Fruit fly (Drosophila melanogaster) whole organism, embryonic: Measurements from ENCODE around the gene CG10116.

ENCODE experiments used
- ATbp ChIP-seq: fragments of 200-800 bp; sonication (Bioruptor generic); optimal IDR thresholded peaks from 2 replicates; lab custom pipeline; 2017; ENCODE audit warnings: missing biosample characterization, mild to moderate bottlenecking, missing genetic modification characterization, missing genetic modification reagents
- Atf3 ChIP-seq: fragments of 200-800 bp; sonication (Bioruptor generic); optimal IDR thresholded peaks from 3 replicates; lab custom pipeline; 2016; ENCODE audit warnings: missing biosample characterization, missing genetic modification characterization
- B-H2 ChIP-seq: fragments of 200-800 bp; sonication (Bioruptor generic); optimal IDR thresholded peaks from 2 replicates; lab custom pipeline; 2018; ENCODE audit warnings: missing biosample characterization, mild to moderate bottlenecking, missing genetic modification characterization
- CG10431 ChIP-seq: fragments of 200-800 bp; sonication (Bioruptor generic); optimal IDR thresholded peaks from 3 replicates; lab custom pipeline; 2018; ENCODE audit warnings: missing biosample characterization, mild to moderate bottlenecking, missing genetic modification characterization
- CG10654 ChIP-seq: fragments of 200-800 bp; sonication (Bioruptor generic); optimal IDR thresholded peaks from 2 replicates; lab custom pipeline; 2016; ENCODE audit warnings: missing biosample characterization, missing genetic modification characterization
- CG10979 ChIP-seq: fragments of 200-800 bp; sonication (Bioruptor generic); optimal IDR thresholded peaks from 2 replicates; lab custom pipeline; 2018; ENCODE audit warnings: missing biosample characterization, mild to moderate bottlenecking, missing genetic modification characterization, moderate library complexity
- CG11398 ChIP-seq: fragments of 200-800 bp; sonication (Bioruptor generic); optimal IDR thresholded peaks from 2 replicates; lab custom pipeline; 2016; ENCODE audit warnings: missing biosample characterization, missing genetic modification characterization
- CG14050 ChIP-seq: fragments of 200-800 bp; sonication (Bioruptor generic); IDR thresholded peaks from 3 replicates; pipeline ENCODE4 v1.3.6; 2022; ENCODE audit warnings: missing biosample characterization, missing genetic modification characterization
- CG14441 ChIP-seq: fragments of 200-800 bp; sonication (Bioruptor generic); IDR thresholded peaks from 2 replicates; pipeline ENCODE4 v1.3.6; 2022; ENCODE audit warnings: missing biosample characterization, missing genetic modification characterization
- CG15601 ChIP-seq: fragments of 200-800 bp; sonication (Bioruptor generic); optimal IDR thresholded peaks from 3 replicates; lab custom pipeline; 2019; ENCODE audit warnings: missing biosample characterization, mild to moderate bottlenecking, missing genetic modification characterization, moderate library complexity
- CG17186 ChIP-seq: fragments of 200-800 bp; sonication (Bioruptor generic); optimal IDR thresholded peaks from 3 replicates; lab custom pipeline; 2017; ENCODE audit warnings: missing biosample characterization, missing genetic modification reagents, missing genetic modification characterization
- CG17359 ChIP-seq: fragments of 200-800 bp; sonication (Bioruptor generic); optimal IDR thresholded peaks from 3 replicates; lab custom pipeline; 2018; ENCODE audit warnings: missing biosample characterization, mild to moderate bottlenecking, missing genetic modification characterization, moderate library complexity
- CG17361 ChIP-seq: fragments of 200-800 bp; sonication (Bioruptor generic); IDR thresholded peaks from 3 replicates; pipeline ENCODE4 v1.3.6; 2022; ENCODE audit warnings: missing biosample characterization, missing genetic modification characterization
- CG17829 ChIP-seq: fragments of 200-800 bp; optimal IDR thresholded peaks from 2 replicates; lab custom pipeline; 2019; ENCODE audit warnings: missing biosample characterization, mild to moderate bottlenecking, missing genetic modification characterization, moderate library complexity
- CG17912 ChIP-seq: fragments of 200-800 bp; sonication (Bioruptor generic); optimal IDR thresholded peaks from 2 replicates; lab custom pipeline; 2018; ENCODE audit warnings: missing biosample characterization, mild to moderate bottlenecking, missing genetic modification characterization
- CG2116 ChIP-seq: fragments of 200-800 bp; sonication (Bioruptor generic); optimal IDR thresholded peaks from 3 replicates; lab custom pipeline; 2018; ENCODE audit warnings: missing biosample characterization, mild to moderate bottlenecking, missing genetic modification characterization
- CG30403 ChIP-seq: fragments of 200-800 bp; sonication (Bioruptor generic); optimal IDR thresholded peaks from 3 replicates; lab custom pipeline; 2016; ENCODE audit warnings: missing biosample characterization, missing genetic modification characterization
- CG34224 ChIP-seq: fragments of 200-800 bp; sonication (Bioruptor generic); IDR thresholded peaks from 3 replicates; pipeline ENCODE4 v1.3.6; 2022; ENCODE audit warnings: missing biosample characterization, missing genetic modification characterization; ENCODE audit not compliant: partially characterized antibody
- CG34376 ChIP-seq: fragments of 200-800 bp; sonication (Bioruptor generic); optimal IDR thresholded peaks from 2 replicates; lab custom pipeline; 2018; ENCODE audit warnings: missing biosample characterization, mild to moderate bottlenecking, missing genetic modification characterization
- CG34422 ChIP-seq: fragments of 200-800 bp; sonication (Bioruptor generic); IDR thresholded peaks from 3 replicates; pipeline ENCODE4 v1.3.6; 2022; ENCODE audit warnings: missing biosample characterization, missing genetic modification characterization
- CG7556 ChIP-seq: fragments of 200-800 bp; sonication (Bioruptor generic); optimal IDR thresholded peaks from 2 replicates; lab custom pipeline; 2017; ENCODE audit warnings: missing biosample characterization, mild to moderate bottlenecking, missing genetic modification characterization
- CG8924 ChIP-seq: fragments of 200-800 bp; optimal IDR thresholded peaks from 3 replicates; lab custom pipeline; 2019; ENCODE audit warnings: missing biosample characterization, mild to moderate bottlenecking, missing genetic modification characterization, moderate library complexity
- CrebB ChIP-seq: fragments of 200-800 bp; sonication (Bioruptor generic); optimal IDR thresholded peaks from 3 replicates; lab custom pipeline; 2018; ENCODE audit warnings: missing biosample characterization, mild to moderate bottlenecking, missing genetic modification characterization
- D19B ChIP-seq: fragments of 200-800 bp; sonication (Bioruptor generic); optimal IDR thresholded peaks from 2 replicates; lab custom pipeline; 2017; ENCODE audit warnings: missing biosample characterization, mild to moderate bottlenecking, missing genetic modification characterization
- Hey ChIP-seq: fragments of 200-800 bp; sonication (Bioruptor generic); optimal IDR thresholded peaks from 3 replicates; lab custom pipeline; 2018; ENCODE audit warnings: missing biosample characterization, mild to moderate bottlenecking, missing genetic modification characterization
- Hr51 ChIP-seq, 2 experiments: fragments of 200-800 bp; sonication (Bioruptor generic); optimal IDR thresholded peaks; 2 replicates in 1 of 2; 3 replicates in 1 of 2; lab custom pipeline; 2016 to 2018; ENCODE audit warnings: missing biosample characterization in 2 of 2, missing genetic modification characterization in 2 of 2, mild to moderate bottlenecking in 1 of 2, moderate library complexity in 1 of 2
- Kr ChIP-seq: fragments of 200-800 bp; sonication (Bioruptor generic); optimal IDR thresholded peaks from 2 replicates; lab custom pipeline; 2017; ENCODE audit warnings: missing biosample characterization, mild to moderate bottlenecking, missing genetic modification characterization
- Meics ChIP-seq: fragments of 200-800 bp; sonication (Bioruptor generic); optimal IDR thresholded peaks from 2 replicates; lab custom pipeline; 2017; ENCODE audit warnings: missing biosample characterization, mild to moderate bottlenecking, missing genetic modification characterization
- NC2α ChIP-seq: fragments of 200-800 bp; sonication (Bioruptor generic); optimal IDR thresholded peaks from 2 replicates; lab custom pipeline; 2016; ENCODE audit warnings: missing biosample characterization, missing genetic modification characterization
- PHDP ChIP-seq: fragments of 200-800 bp; sonication (Bioruptor generic); optimal IDR thresholded peaks from 3 replicates; lab custom pipeline; 2018; ENCODE audit warnings: missing biosample characterization, mild to moderate bottlenecking, missing genetic modification characterization, moderate library complexity
- Poxn ChIP-seq: fragments of 200-800 bp; sonication (Bioruptor generic); IDR thresholded peaks from 2 replicates; pipeline ENCODE4 v1.3.6; 2022; ENCODE audit warnings: missing biosample characterization, missing genetic modification characterization
- ap ChIP-seq: fragments of 200-800 bp; sonication (Bioruptor generic); IDR thresholded peaks from 2 replicates; pipeline ENCODE4 v1.3.6; 2022; ENCODE audit warnings: missing biosample characterization, missing genetic modification characterization
- ara ChIP-seq: fragments of 200-800 bp; sonication (Bioruptor generic); IDR thresholded peaks from 2 replicates; pipeline ENCODE4 v1.3.6; 2022; ENCODE audit warnings: missing biosample characterization, missing genetic modification characterization
- az2 ChIP-seq: fragments of 200-800 bp; sonication (Bioruptor generic); optimal IDR thresholded peaks from 3 replicates; lab custom pipeline; 2016; ENCODE audit warnings: missing biosample characterization, missing genetic modification characterization
- crc ChIP-seq: fragments of 200-800 bp; sonication (Bioruptor generic); optimal IDR thresholded peaks from 2 replicates; lab custom pipeline; 2016; ENCODE audit warnings: missing biosample characterization, missing genetic modification characterization
- dysf ChIP-seq: fragments of 200-800 bp; sonication (Bioruptor generic); IDR thresholded peaks from 3 replicates; pipeline ENCODE4 v1.3.6; 2022; ENCODE audit warnings: missing biosample characterization, missing genetic modification characterization
- ewg ChIP-seq: fragments of 200-800 bp; sonication (Bioruptor generic); optimal IDR thresholded peaks from 3 replicates; lab custom pipeline; 2017; ENCODE audit warnings: mild to moderate bottlenecking, missing biosample characterization, missing genetic modification reagents, missing genetic modification characterization
- fd96Cb ChIP-seq: fragments of 200-800 bp; sonication (Bioruptor generic); optimal IDR thresholded peaks from 2 replicates; lab custom pipeline; 2018; ENCODE audit warnings: missing biosample characterization, mild to moderate bottlenecking, missing genetic modification characterization, moderate library complexity
- fru ChIP-seq: fragments of >200 bp; optimal IDR thresholded peaks from 2 replicates; lab custom pipeline; 2017
- gfzf ChIP-seq: fragments of 200-800 bp; sonication (Bioruptor generic); optimal IDR thresholded peaks from 2 replicates; lab custom pipeline; 2016; ENCODE audit warnings: missing biosample characterization, mild to moderate bottlenecking, missing genetic modification characterization, moderate library complexity
- insv ChIP-seq, 2 experiments: fragments of 200-800 bp; sonication (Bioruptor generic); optimal IDR thresholded peaks; 3 replicates each; lab custom pipeline; 2016 to 2018; ENCODE audit warnings: missing biosample characterization in 2 of 2, missing genetic modification characterization in 2 of 2
- oc ChIP-seq: fragments of 200-800 bp; sonication (Bioruptor generic); optimal IDR thresholded peaks from 2 replicates; lab custom pipeline; 2018; ENCODE audit warnings: missing biosample characterization, mild to moderate bottlenecking, missing genetic modification characterization, moderate library complexity
- odd ChIP-seq: fragments of 200-800 bp; sonication (Bioruptor generic); optimal IDR thresholded peaks from 2 replicates; lab custom pipeline; 2017; ENCODE audit warnings: missing biosample characterization, mild to moderate bottlenecking, missing genetic modification characterization
- psq ChIP-seq: fragments of 200-800 bp; sonication (Bioruptor generic); optimal IDR thresholded peaks from 2 replicates; lab custom pipeline; 2017; ENCODE audit warnings: missing biosample characterization, missing genetic modification characterization
- sens ChIP-seq: fragments of 200-800 bp; sonication (Bioruptor generic); peaks from one replicate; lab custom pipeline; 2016; ENCODE audit warnings: missing biosample characterization, missing genetic modification characterization
- sisA ChIP-seq: fragments of 200-800 bp; sonication (Bioruptor generic); IDR thresholded peaks from 2 replicates; pipeline ENCODE4 v1.3.6; 2022; ENCODE audit warnings: missing biosample characterization, missing genetic modification characterization
- so ChIP-seq: fragments of 200-800 bp; sonication (Bioruptor generic); IDR thresholded peaks from 3 replicates; pipeline ENCODE4 v1.3.6; 2022; ENCODE audit warnings: missing biosample characterization, missing genetic modification characterization
- tx ChIP-seq: fragments of 200-800 bp; sonication (Bioruptor generic); optimal IDR thresholded peaks from 2 replicates; lab custom pipeline; 2016; ENCODE audit warnings: missing biosample characterization, missing genetic modification characterization
- zen ChIP-seq: fragments of 200-800 bp; sonication (Bioruptor generic); optimal IDR thresholded peaks from 3 replicates; lab custom pipeline; 2018; ENCODE audit warnings: missing biosample characterization, mild to moderate bottlenecking, missing genetic modification characterization, moderate library complexity
- zen2 ChIP-seq: fragments of 200-800 bp; sonication (Bioruptor generic); IDR thresholded peaks from 3 replicates; pipeline ENCODE4 v1.3.6; 2022; ENCODE audit warnings: missing biosample characterization, missing genetic modification characterization; ENCODE audit not compliant: partially characterized antibody

CG10116 gene

dm6 chr3L:13486041-13486859, 29.2 kb upstream of the CG10116 start, which contains the start of the genes Abp1 and Tgi (continued):
- TF ChIP-seq oc (no peak), CG8924 (tag; lab: Kevin White, UChicago) (peak; percentile 15), Poxn (GFP tag; lab: Robert Waterston, UW) (no peak), CG15601 (tag; lab: Kevin White, UChicago) (peak; percentile 49), D19B (GFP tag; lab: Kevin White, UChicago) (no peak), so (no peak), fru (lab: Kevin White, UChicago) (no peak), tx (GFP tag; lab: Kevin White, UChicago) (no peak), CG14050 (GFP tag; lab: Robert Waterston, UW) (no peak), zen (tag; lab: Kevin White, UChicago) (peak; percentile 41), insv (GFP tag; optimal IDR thresholded peaks at IDR 0.05; lab: Kevin White, UChicago) (peak in 1 of 2 experiments; percentile 1), Kr (GFP tag; lab: Kevin White, UChicago) (no peak), ap (GFP tag; lab: Robert Waterston, UW) (no peak), gfzf (peak; percentile 45), Atf3 (GFP tag; lab: Kevin White, UChicago) (no peak), sisA (GFP tag; lab: Robert Waterston, UW) (no peak; the same call in 1 of the 2 replicates), PHDP (tag; lab: Kevin White, UChicago) (peak; percentile 53), fd96Cb (no peak), CG30403 (GFP tag; lab: Kevin White, UChicago) (peak; percentile 43), NC2α (GFP tag; lab: Kevin White, UChicago) (no peak), CG14441 (GFP tag; lab: Robert Waterston, UW) (no peak), CG11398 (GFP tag; lab: Kevin White, UChicago) (no peak), CrebB (tag; lab: Kevin White, UChicago) (peak; percentile 46), Hey (tag; lab: Kevin White, UChicago) (no peak), CG17361 (GFP tag; lab: Robert Waterston, UW) (peak; percentile 34; the same call in 2 of the 3 replicates), ATbp (no peak), psq (no peak), CG10431 (GFP tag; lab: Kevin White, UChicago) (no peak), Hr51 (GFP tag; optimal IDR thresholded peaks at IDR 0.05; lab: Kevin White, UChicago) (peak in 1 of 2 experiments; percentile 40), CG7556 (no peak), CG17186 (GFP tag; lab: Kevin White, UChicago) (no peak), ara (no peak), sens (GFP tag; lab: Kevin White, UChicago) (peak; percentile 47), CG2116 (GFP tag; lab: Kevin White, UChicago) (peak; percentile 73), az2 (GFP tag; lab: Kevin White, UChicago) (peak; percentile 7), crc (GFP tag; lab: Kevin White, UChicago) (no peak), zen2 (GFP tag; lab: Robert Waterston, UW) (peak; percentile 73), CG17829 (tag; lab: Kevin White, UChicago) (peak; percentile 31), B-H2 (GFP tag; lab: Kevin White, UChicago) (peak; percentile 72), CG34224 (GFP tag; lab: Robert Waterston, UW) (peak; percentile 77), CG10979 (tag; lab: Kevin White, UChicago) (no peak), CG34376 (GFP tag; lab: Kevin White, UChicago) (no peak), CG10654 (GFP tag; lab: Kevin White, UChicago) (peak; percentile 2), odd (GFP tag; lab: Kevin White, UChicago) (no peak), Meics (GFP tag; lab: Kevin White, UChicago) (no peak), dysf (GFP tag; lab: Robert Waterston, UW) (no peak), CG17359 (tag; lab: Kevin White, UChicago) (peak; percentile 16), ewg (GFP tag; lab: Kevin White, UChicago) (no peak), CG34422 (peak; percentile 68; the same call in 1 of the 3 replicates), CG17912 (GFP tag; lab: Kevin White, UChicago) (no peak)
